Worm (Caenorhabditis elegans): ENCODE data around the gene H04D03.2.

Gene H04D03.2

ce11 chrIII:10435938-10436842 lies 6.0 kb downstream of the H04D03.2 start, which contains the start of the genes smrd-1 and enu-3.1 (continued):
- TF ChIP-seq hmg-1.2 (GFP tag; IDR thresholded peaks at IDR 0.05), result peak; percentile 54
- TF ChIP-seq attf-3 (GFP tag; conservative IDR thresholded peaks at IDR 0.05), result peak; percentile 63; the same call in 1 of the 2 replicates
- peak; percentile 51; the same call in 1 of the 2 replicates for TF ChIP-seq bed-2 (GFP tag; IDR thresholded peaks at IDR 0.05)
- TF ChIP-seq egrh-3 (GFP tag; IDR thresholded peaks at IDR 0.05), result peak; percentile 67
- 0 out of 2 replicates have a peak, but pooled peaks have one; percentile 27 for TF ChIP-seq C06A6.2 (GFP tag; conservative IDR thresholded peaks at IDR 0.05)
- TF ChIP-seq Y53G8AR.9 (GFP tag; conservative IDR thresholded peaks at IDR 0.05), result peak; percentile 51; the same call in 1 of the 2 replicates
- TF ChIP-seq F33H1.4 (GFP tag; IDR thresholded peaks at IDR 0.05), result peak; percentile 71
- peak; percentile 88 for TF ChIP-seq dox-1 (GFP tag; IDR thresholded peaks at IDR 0.05)
- TF ChIP-seq madf-6 (GFP tag; IDR thresholded peaks at IDR 0.05), result peak; percentile 73
- TF ChIP-seq Y95B8A.8 (GFP tag; IDR thresholded peaks at IDR 0.05), result peak; percentile 62; the same call in 1 of the 2 replicates

DNA sequence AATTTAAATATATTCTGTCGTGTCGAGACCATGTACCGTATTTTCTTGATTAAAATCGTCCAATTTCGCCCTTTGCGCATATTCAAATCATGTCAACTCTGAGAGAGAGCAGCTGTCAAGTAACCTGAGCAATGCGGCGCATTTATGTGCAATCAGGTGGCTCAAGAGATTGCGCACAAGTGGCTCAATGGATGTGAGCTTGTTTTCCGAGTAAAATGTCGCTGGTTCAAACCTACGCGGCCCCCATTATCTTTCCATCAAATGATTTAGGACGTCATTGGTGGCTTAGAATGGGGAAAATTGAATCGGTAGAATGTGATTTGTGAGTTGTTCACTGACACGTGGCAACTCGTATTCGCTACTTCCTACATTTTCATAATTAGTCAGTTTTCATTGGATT lies 10.1 kb downstream of the H04D03.2 start:
- TF ChIP-seq hlh-12 (tag; optimal IDR thresholded peaks at IDR 0.05) (no peak), K12H6.12 (tag; optimal IDR thresholded peaks at IDR 0.05) (no peak), cebp-2 (GFP tag; IDR thresholded peaks at IDR 0.05) (no peak), C17E4.6 (GFP tag; IDR thresholded peaks at IDR 0.05) (no peak), lag-1 (GFP tag; IDR thresholded peaks at IDR 0.05) (no peak), ceh-91 (GFP tag; IDR thresholded peaks at IDR 0.05) (no peak), Y53F4B.3 (GFP tag; IDR thresholded peaks at IDR 0.05) (no peak), tbp1 (GFP tag; optimal IDR thresholded peaks at IDR 0.05) (peak; percentile 82), F52B5.7 (tag; optimal IDR thresholded peaks at IDR 0.05) (no peak), lsy-27 (tag; optimal IDR thresholded peaks at IDR 0.05; ENCODE audit: borderline replicate concordance, insufficient read depth) (no peak), ztf-6 (GFP tag; IDR thresholded peaks at IDR 0.05) (no peak), tbx-9 (tag; optimal IDR thresholded peaks at IDR 0.05; ENCODE audit: borderline replicate concordance) (no peak), snpc-1.1 (tag; optimal IDR thresholded peaks at IDR 0.05; ENCODE audit: insufficient read depth) (no peak), let-607 (tag; optimal IDR thresholded peaks at IDR 0.05) (no peak), F39B2.1 (GFP tag; IDR thresholded peaks at IDR 0.05) (no peak), die-1 (tag; optimal IDR thresholded peaks at IDR 0.05) (peak; percentile 27), atf-7 (tag; optimal IDR thresholded peaks at IDR 0.05) (no peak), ztf-28 (GFP tag; IDR thresholded peaks at IDR 0.05) (no peak), athp-1 (tag; optimal IDR thresholded peaks at IDR 0.05) (no peak), lsl-1 (GFP tag; optimal IDR thresholded peaks at IDR 0.05) (peak; percentile 25), B0261.1 (tag; optimal IDR thresholded peaks at IDR 0.05) (peak; percentile 57), madf-3 (GFP tag; IDR thresholded peaks at IDR 0.05) (0 out of 2 replicates have a peak, but pooled peaks have one; percentile 24), lin-40 (tag; optimal IDR thresholded peaks at IDR 0.05) (no peak), pha-4 (tag; optimal IDR thresholded peaks at IDR 0.05) (no peak), ekl-4 (GFP tag; IDR thresholded peaks at IDR 0.05) (no peak), rpc-1 (optimal IDR thresholded peaks at IDR 0.05) (peak; percentile 48), rpc-1 (tag; optimal IDR thresholded peaks at IDR 0.05) (peak; percentile 68), rcor-1 (GFP tag; IDR thresholded peaks at IDR 0.05) (no peak), Y67H2A.10 (GFP tag; conservative IDR thresholded peaks at IDR 0.05) (no peak), zfh-2 (GFP tag; conservative IDR thresholded peaks at IDR 0.05) (no peak), ztf-22 (GFP tag; optimal IDR thresholded peaks at IDR 0.05) (no peak), chd-7 (tag; optimal IDR thresholded peaks at IDR 0.05) (no peak), B0035.1 (tag; optimal IDR thresholded peaks at IDR 0.05) (no peak), nfya-1 (tag; optimal IDR thresholded peaks at IDR 0.05; ENCODE audit: borderline replicate concordance, insufficient read depth) (no peak), nhr-27 (tag; optimal IDR thresholded peaks at IDR 0.05) (no peak)
